Worm (Caenorhabditis elegans) whole organism, L3 larva: ENCODE results near the gene F36G3.2.

Experiments
- aly-2 ChIP-seq: fragments of 150-350 bp; optimal IDR thresholded peaks from 2 replicates; lab custom pipeline; 2014; ENCODE audit warnings: missing biosample characterization, missing genetic modification characterization
- ama-1 ChIP-seq: fragments of 150-350 bp; optimal IDR thresholded peaks from 2 replicates; lab custom pipeline; 2018
- ceh-82 ChIP-seq: fragments of 150-350 bp; optimal IDR thresholded peaks from 2 replicates; lab custom pipeline; 2014; ENCODE audit warnings: missing biosample characterization, missing genetic modification characterization
- ceh-9 ChIP-seq: sonication (generic microtip); optimal IDR thresholded peaks from 2 replicates; lab custom pipeline; 2018; ENCODE audit warnings: missing biosample characterization, missing genetic modification characterization
- daf-12 ChIP-seq: fragments of 150-350 bp; optimal IDR thresholded peaks from 2 replicates; lab custom pipeline; 2014; ENCODE audit warnings: missing biosample characterization, missing genetic modification reagents, missing genetic modification characterization
- egl-27 ChIP-seq: sonication (generic microtip); optimal IDR thresholded peaks from 4 replicates; lab custom pipeline; 2017; ENCODE audit warnings: missing biosample characterization, missing genetic modification reagents, missing genetic modification characterization
- egl-5 ChIP-seq: fragments of 150-350 bp; optimal IDR thresholded peaks from 2 replicates; lab custom pipeline; 2017; ENCODE audit warnings: missing biosample characterization, missing genetic modification reagents, missing genetic modification characterization, inconsistent platforms
- elt-1 ChIP-seq: fragments of 150-350 bp; optimal IDR thresholded peaks from 2 replicates; lab custom pipeline; 2014; ENCODE audit warnings: missing biosample characterization, missing genetic modification characterization
- elt-2 ChIP-seq: sonication (generic microtip); optimal IDR thresholded peaks from 2 replicates; lab custom pipeline; 2016; ENCODE audit warnings: missing genetic modification reagents, mild to moderate bottlenecking, missing genetic modification characterization, missing compliant biosample characterization
- elt-3 ChIP-seq, 3 experiments: fragments of 150-350 bp in 1 of 3; sonication (generic microtip) in 2 of 3; optimal IDR thresholded peaks; 2 replicates in 2 of 3; 4 replicates in 1 of 3; lab custom pipeline; 2014 to 2017; ENCODE audit warnings: missing biosample characterization in 3 of 3, missing genetic modification characterization in 3 of 3
- fkh-2 ChIP-seq: fragments of 150-350 bp; optimal IDR thresholded peaks from 2 replicates; lab custom pipeline; 2014; ENCODE audit warnings: missing biosample characterization, missing genetic modification reagents, missing genetic modification characterization
- hmg-11 ChIP-seq: sonication (generic microtip); optimal IDR thresholded peaks from 2 replicates; lab custom pipeline; 2016; ENCODE audit warnings: missing genetic modification characterization, missing compliant biosample characterization
- lin-15B ChIP-seq: fragments of 150-350 bp; optimal IDR thresholded peaks from 2 replicates; lab custom pipeline; 2014; ENCODE audit warnings: missing biosample characterization, missing genetic modification characterization
- lin-39 ChIP-seq: fragments of 150-350 bp; optimal IDR thresholded peaks from 2 replicates; lab custom pipeline; 2018; ENCODE audit warnings: missing biosample characterization, missing genetic modification reagents, missing genetic modification characterization
- lsy-12 ChIP-seq: sonication (generic microtip); optimal IDR thresholded peaks from 2 replicates; lab custom pipeline; 2016; ENCODE audit warnings: mild to moderate bottlenecking, missing genetic modification characterization, missing compliant biosample characterization
- mdl-1 ChIP-seq: fragments of 150-350 bp; optimal IDR thresholded peaks from 2 replicates; lab custom pipeline; 2014; ENCODE audit warnings: missing biosample characterization, missing genetic modification characterization
- mml-1 ChIP-seq: fragments of 150-350 bp; sonication (generic microtip); optimal IDR thresholded peaks from 3 replicates; lab custom pipeline; 2014; ENCODE audit warnings: missing biosample characterization, missing genetic modification characterization
- nfya-1 ChIP-seq: sonication (generic microtip); optimal IDR thresholded peaks from 2 replicates; lab custom pipeline; 2017; ENCODE audit warnings: missing genetic modification characterization, mild to moderate bottlenecking, missing compliant biosample characterization, antibody characterized with exemption, moderate library complexity; ENCODE audit not compliant: insufficient read depth
- nhr-11 ChIP-seq: fragments of 150-350 bp; optimal IDR thresholded peaks from 2 replicates; lab custom pipeline; 2014; ENCODE audit warnings: missing biosample characterization, missing genetic modification characterization
- nhr-12 ChIP-seq: fragments of 150-350 bp; optimal IDR thresholded peaks from 2 replicates; lab custom pipeline; 2014; ENCODE audit warnings: missing biosample characterization, missing genetic modification characterization
- nhr-237 ChIP-seq: fragments of 150-350 bp; optimal IDR thresholded peaks from 2 replicates; lab custom pipeline; 2014; ENCODE audit warnings: missing biosample characterization, missing genetic modification characterization
- nhr-25 ChIP-seq: sonication (generic microtip); optimal IDR thresholded peaks from 2 replicates; lab custom pipeline; 2017; ENCODE audit warnings: missing biosample characterization, missing genetic modification characterization
- nhr-28 ChIP-seq: fragments of 150-350 bp; optimal IDR thresholded peaks from 2 replicates; lab custom pipeline; 2014; ENCODE audit warnings: missing biosample characterization, missing genetic modification characterization
- nhr-43 ChIP-seq: sonication (generic microtip); optimal IDR thresholded peaks from 2 replicates; lab custom pipeline; 2016; ENCODE audit warnings: mild to moderate bottlenecking, missing genetic modification characterization, missing compliant biosample characterization; ENCODE audit not compliant: poor library complexity, severe bottlenecking
- nhr-76 ChIP-seq: fragments of 150-350 bp; sonication (generic microtip); optimal IDR thresholded peaks from 5 replicates; lab custom pipeline; 2014; ENCODE audit warnings: missing biosample characterization, missing genetic modification characterization
- pha-4 ChIP-seq: fragments of 150-350 bp; optimal IDR thresholded peaks from 2 replicates; lab custom pipeline; 2014; ENCODE audit warnings: missing biosample characterization, missing genetic modification reagents, missing genetic modification characterization
- pqm-1 ChIP-seq: fragments of 150-350 bp; optimal IDR thresholded peaks from 2 replicates; lab custom pipeline; 2017; ENCODE audit warnings: missing biosample characterization, missing genetic modification characterization, inconsistent platforms
- sea-2 ChIP-seq: fragments of 150-350 bp; sonication (generic microtip); optimal IDR thresholded peaks from 4 replicates; lab custom pipeline; 2014; ENCODE audit warnings: missing biosample characterization, missing genetic modification reagents, missing genetic modification characterization
- skn-1 ChIP-seq: fragments of 150-350 bp; optimal IDR thresholded peaks from 2 replicates; lab custom pipeline; 2014; ENCODE audit warnings: missing biosample characterization, missing genetic modification characterization
- snpc-4 ChIP-seq: fragments of 150-350 bp; optimal IDR thresholded peaks from 2 replicates; lab custom pipeline; 2014; ENCODE audit warnings: missing biosample characterization, missing genetic modification characterization
- unc-62 ChIP-seq: fragments of 150-350 bp; sonication (generic microtip); optimal IDR thresholded peaks from 4 replicates; lab custom pipeline; 2014; ENCODE audit warnings: missing biosample characterization, missing genetic modification reagents, missing genetic modification characterization
- zag-1 ChIP-seq: fragments of 150-350 bp; optimal IDR thresholded peaks from 2 replicates; lab custom pipeline; 2014; ENCODE audit warnings: missing biosample characterization, missing genetic modification characterization
- ztf-11 ChIP-seq: fragments of 150-350 bp; optimal IDR thresholded peaks from 2 replicates; lab custom pipeline; 2014; ENCODE audit warnings: missing biosample characterization, missing genetic modification characterization
- ztf-4 ChIP-seq: fragments of 150-350 bp; optimal IDR thresholded peaks from 2 replicates; lab custom pipeline; 2014; ENCODE audit warnings: missing biosample characterization, missing genetic modification characterization

The F36G3.2 gene

DNA sequence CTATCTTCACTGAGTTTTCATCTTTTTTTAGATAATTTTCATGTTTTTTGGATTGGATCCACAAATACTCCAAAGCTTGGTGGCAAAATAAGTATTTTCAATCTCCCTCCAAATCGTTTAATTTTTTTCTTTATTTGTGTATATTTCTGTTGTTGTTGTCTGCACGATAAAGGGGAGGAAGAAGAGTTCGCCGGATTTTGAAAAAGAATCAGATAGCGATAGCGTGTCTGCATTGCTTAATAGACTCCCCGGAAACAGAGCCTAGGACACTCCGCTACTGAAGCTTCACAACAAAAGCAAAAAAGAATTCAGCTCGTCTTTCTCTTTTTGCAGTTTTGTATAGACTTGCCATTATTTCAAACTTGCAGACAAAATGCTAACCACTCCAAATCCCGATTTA lies 16.6 kb downstream of the F36G3.2 start, which contains the start of gene T09B9.5:
Gene T09B9.5, plus strand, starts transcription at position 301 of the 400 bp plus-strand sequence.
- TF ChIP-seq elt-3 (tag; optimal IDR thresholded peaks at IDR 0.05; lab: Kevin White, UChicago): no peak
- no peak for TF ChIP-seq ama-1 (lab: Kevin White, UChicago)
- no peak for TF ChIP-seq fkh-2
- no peak for TF ChIP-seq nhr-28 (tag; lab: Kevin White, UChicago)
- TF ChIP-seq snpc-4 (tag; lab: Kevin White, UChicago): no peak
- TF ChIP-seq, all 47 proteins: peak for 0

DNA sequence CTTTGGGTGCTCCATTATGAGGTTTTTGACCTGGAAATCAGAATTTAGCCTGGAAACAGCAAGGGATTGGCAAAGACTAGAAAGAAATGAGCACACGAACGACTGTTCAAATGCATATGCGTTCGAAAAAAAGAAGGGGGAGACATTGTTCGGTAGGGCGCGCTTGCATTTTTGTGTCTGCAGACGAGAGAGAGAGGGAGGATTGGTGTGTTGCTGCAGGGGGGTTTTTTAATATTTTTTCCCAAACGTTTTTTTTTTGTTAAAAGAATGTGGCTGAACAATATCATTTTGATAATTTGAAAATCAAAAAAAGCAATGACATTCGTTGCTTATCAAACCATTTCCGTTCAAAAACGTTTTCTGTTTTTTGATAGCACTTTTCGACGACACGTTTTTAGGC lies 19.8 kb downstream of the F36G3.2 start, which contains the start of gene T09B9.4:
Gene T09B9.4, minus strand, starts transcription at position 30 of the 400 bp plus-strand sequence.
- TF ChIP-seq nhr-43: no peak
- TF ChIP-seq nfya-1 (tag; lab: Kevin White, UChicago): peak; percentile 42
- no peak for TF ChIP-seq skn-1 (tag; lab: Kevin White, UChicago)
- no peak for TF ChIP-seq egl-27 (tag; lab: Kevin White, UChicago)
- peak; percentile 7 for TF ChIP-seq nhr-25 (tag; lab: Kevin White, UChicago)
- peak; percentile 48 for TF ChIP-seq pha-4
- no peak for TF ChIP-seq aly-2 (tag; lab: Kevin White, UChicago)
- no peak for TF ChIP-seq ztf-11
- TF ChIP-seq lin-15B (tag; lab: Kevin White, UChicago): peak; percentile 56
- TF ChIP-seq hmg-11 (tag; lab: Kevin White, UChicago): peak; percentile 64
- TF ChIP-seq daf-12 (tag; lab: Kevin White, UChicago): no peak
- TF ChIP-seq elt-2 (tag; lab: Kevin White, UChicago): peak; percentile 66
- TF ChIP-seq ztf-4 (tag; lab: Kevin White, UChicago): no peak
- TF ChIP-seq snpc-4 (tag; lab: Kevin White, UChicago): peak; percentile 15
- TF ChIP-seq unc-62 (GFP tag; lab: Kevin White, UChicago): no peak
- TF ChIP-seq nhr-12 (tag; lab: Kevin White, UChicago): no peak
- no peak for TF ChIP-seq egl-5 (tag; lab: Kevin White, UChicago)
- TF ChIP-seq lin-39: peak; percentile 17

DNA sequence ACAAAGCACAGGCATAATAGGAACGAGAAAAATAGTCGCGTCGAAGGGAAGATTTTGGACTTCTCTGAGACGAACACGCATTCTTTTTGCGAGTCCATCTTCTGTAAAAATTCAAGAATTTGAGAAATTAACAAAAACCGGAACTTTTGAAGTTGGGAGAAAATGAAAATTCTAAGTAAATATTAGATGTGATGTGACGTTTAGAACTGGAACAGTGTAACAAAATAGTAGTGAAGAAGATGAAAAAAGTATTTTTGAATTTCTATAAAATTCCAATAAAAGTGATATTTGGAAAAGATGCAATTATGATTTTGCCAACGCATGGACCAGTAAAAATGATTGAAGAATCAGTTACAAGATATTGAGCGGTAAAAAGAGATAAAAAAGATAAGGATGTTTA lies 29.3 kb downstream of the F36G3.2 start, which contains the start of gene slc-17.9:
Gene slc-17.9, minus strand, starts transcription at position 101 of the 400 bp plus-strand sequence.
- TF ChIP-seq ztf-4 (tag; lab: Kevin White, UChicago) (no peak), lin-39 (no peak), ceh-9 (tag; lab: Kevin White, UChicago) (no peak), mdl-1 (tag; lab: Kevin White, UChicago) (no peak), elt-3 (tag; optimal IDR thresholded peaks at IDR 0.05; lab: Kevin White, UChicago) (no peak), lsy-12 (tag; lab: Kevin White, UChicago) (no peak), nhr-11 (tag; lab: Kevin White, UChicago) (no peak), skn-1 (tag; lab: Kevin White, UChicago) (no peak), nhr-237 (tag; lab: Kevin White, UChicago) (no peak), elt-2 (tag; lab: Kevin White, UChicago) (no peak), hmg-11 (tag; lab: Kevin White, UChicago) (no peak), snpc-4 (tag; lab: Kevin White, UChicago) (no peak), ceh-82 (no peak), mml-1 (tag; lab: Kevin White, UChicago) (no peak), sea-2 (GFP tag; lab: Kevin White, UChicago) (no peak), fkh-2 (no peak), elt-1 (tag; lab: Kevin White, UChicago) (no peak)

DNA sequence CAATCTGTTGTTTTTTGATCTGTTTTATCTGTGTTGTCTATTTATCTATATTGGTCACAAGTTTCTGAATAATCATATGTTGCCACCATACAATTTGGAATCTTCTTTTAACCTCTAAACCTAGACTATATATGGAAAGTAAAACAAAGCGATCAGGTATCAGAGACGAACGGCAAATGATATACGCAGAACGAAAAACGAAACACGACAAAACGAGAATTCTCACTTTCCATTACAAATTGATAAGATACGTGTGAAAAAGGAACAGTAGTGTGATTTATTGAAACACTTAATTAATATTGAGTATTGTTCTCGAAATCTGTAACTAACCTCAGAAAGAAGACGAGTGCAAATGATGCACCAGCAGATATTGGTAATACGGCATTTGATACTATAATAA lies 30.2 kb downstream of the F36G3.2 start:
- TF ChIP-seq zag-1 (tag; lab: Kevin White, UChicago): no peak
- TF ChIP-seq nhr-25 (tag; lab: Kevin White, UChicago): peak; percentile 47

DNA sequence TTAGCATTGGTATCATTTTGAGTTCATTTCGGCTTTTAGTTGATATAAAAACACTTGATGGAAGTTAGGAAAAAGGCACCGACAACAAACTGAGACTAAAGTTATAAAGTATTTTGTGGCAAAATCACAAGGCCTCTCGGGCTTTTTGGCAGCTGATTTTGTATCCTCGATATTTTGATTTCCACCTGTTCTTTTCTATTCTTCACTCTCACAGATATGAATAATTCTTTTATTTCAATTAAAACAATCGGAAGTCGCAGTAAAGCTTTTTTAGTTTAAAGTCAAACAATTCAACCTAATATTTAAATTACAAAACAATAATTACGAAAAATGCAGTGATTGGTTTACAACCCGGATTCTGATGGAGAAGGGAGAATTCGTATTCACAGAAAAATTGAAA lies 32.8 kb downstream of the F36G3.2 start, which contains the start of gene T09B9.3:
Gene T09B9.3, minus strand, starts transcription at position 101 of the 400 bp plus-strand sequence.
- no peak for TF ChIP-seq ceh-9 (tag; lab: Kevin White, UChicago)
- TF ChIP-seq ceh-82: no peak
- no peak for TF ChIP-seq daf-12 (tag; lab: Kevin White, UChicago)
- TF ChIP-seq lsy-12 (tag; lab: Kevin White, UChicago): no peak
- TF ChIP-seq nhr-76 (tag; lab: Kevin White, UChicago): no peak
- no peak for TF ChIP-seq ztf-11
- TF ChIP-seq pqm-1: no peak
